Worm (Caenorhabditis elegans): ENCODE data around the gene EGAP1.1.

DNA sequence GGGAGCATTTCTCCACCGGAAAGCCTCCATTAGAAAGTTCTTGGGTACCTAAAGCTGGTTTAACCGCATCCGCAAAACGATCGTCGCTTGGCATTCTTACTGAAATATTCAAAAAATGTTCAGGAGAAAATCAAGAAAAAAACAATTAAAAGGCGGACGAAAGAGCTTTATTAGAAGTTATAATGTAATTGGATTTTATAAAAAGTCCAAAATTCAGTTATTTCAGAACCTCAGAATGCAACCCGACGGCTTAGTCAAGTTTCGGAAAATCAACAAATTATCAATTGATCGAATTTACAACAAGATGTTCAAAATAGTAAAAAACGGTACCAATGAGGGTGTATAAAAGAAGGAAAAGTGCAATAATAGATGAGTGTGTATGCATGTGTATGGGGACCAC is 41.1 kb downstream of the EGAP1.1 start, which contains the start of gene pxl-1:
- TF ChIP-seq dpl-1 (GFP tag; optimal IDR thresholded peaks at IDR 0.05) = no peak
- no peak for TF ChIP-seq attf-6 (GFP tag; IDR thresholded peaks at IDR 0.05)
- TF ChIP-seq ccch-3 (GFP tag; optimal IDR thresholded peaks at IDR 0.05) = no peak
- TF ChIP-seq snpc-3.4 (tag; optimal IDR thresholded peaks at IDR 0.05) = no peak
- TF ChIP-seq Y67H2A.10 (GFP tag; conservative IDR thresholded peaks at IDR 0.05) = no peak
- TF ChIP-seq ama-1 (optimal IDR thresholded peaks at IDR 0.05) = no peak
- TF ChIP-seq ama-1 (GFP tag; optimal IDR thresholded peaks at IDR 0.05) = no peak
- TF ChIP-seq sea-2 (GFP tag; IDR thresholded peaks at IDR 0.05) = no peak
- no peak for TF ChIP-seq him-1 (tag; optimal IDR thresholded peaks at IDR 0.05)
- no peak for TF ChIP-seq lsy-27 (tag; optimal IDR thresholded peaks at IDR 0.05; ENCODE audit: borderline replicate concordance, insufficient read depth)
- TF ChIP-seq ztf-25 (GFP tag; IDR thresholded peaks at IDR 0.05) = no peak
- TF ChIP-seq ztf-3 (GFP tag; optimal IDR thresholded peaks at IDR 0.05) = no peak
